Worm (Caenorhabditis elegans) whole organism, dauer: Measurements from ENCODE around the gene B0432.1.

Experiments
- unc-62 ChIP-seq: sonication (generic microtip); optimal IDR thresholded peaks from 2 replicates; lab custom pipeline; 2017; ENCODE audit warnings: missing biosample characterization, missing genetic modification reagents, missing genetic modification characterization

The B0432.1 gene

ce11 chrII:296911-297440, at the start of gene B0432.1, which contains the start of gene clec-117:
Gene B0432.1 (plus strand): TSS chrII:297390.
Gene clec-117 (minus strand): TSS chrII:297011.
- no peak for TF ChIP-seq unc-62

ce11 chrII:247736-248135, 49.5 kb upstream of the B0432.1 start:
- TF ChIP-seq unc-62, result no peak

ce11 chrII:255124-255523, 42.1 kb upstream of the B0432.1 start:
- TF ChIP-seq unc-62, result no peak

ce11 chrII:257519-257918, 39.7 kb upstream of the B0432.1 start, which contains the start of gene cat-2:
Gene cat-2 (plus strand): TSS chrII:257819.
- no peak for TF ChIP-seq unc-62

- no peak for TF ChIP-seq unc-62
Measured at ce11 chrII:263563-263962, 33.6 kb upstream of the B0432.1 start, which contains the start of gene scc-2. Gene scc-2 (minus strand): TSS chrII:263663.

ce11 chrII:264053-264452, 33.1 kb upstream of the B0432.1 start, which contains the start of gene B0432.14:
Gene B0432.14 (plus strand): TSS chrII:264353.
- TF ChIP-seq unc-62, result no peak

- no peak for TF ChIP-seq unc-62
Measured at ce11 chrII:273872-274271, 23.3 kb upstream of the B0432.1 start, which contains the start of gene B0432.7. Gene B0432.7 (minus strand): TSS chrII:273972.

- no peak for TF ChIP-seq unc-62
Measured at ce11 chrII:278636-279035, 18.6 kb upstream of the B0432.1 start, which contains the start of gene B0432.8. Gene B0432.8 (minus strand): TSS chrII:278736.

ce11 chrII:282483-282882, 14.7 kb upstream of the B0432.1 start, which contains the start of gene trul-1:
Gene trul-1 (minus strand): TSS chrII:282583.
- TF ChIP-seq unc-62, result no peak

- no peak for TF ChIP-seq unc-62
Measured at ce11 chrII:283594-283993, 13.6 kb upstream of the B0432.1 start, which contains the start of gene B0432.9. Gene B0432.9 (minus strand): TSS chrII:283694.

- TF ChIP-seq unc-62, result no peak
Measured at ce11 chrII:285627-286550, 11.3 kb upstream of the B0432.1 start, which contains the start of gene B0432.10. Gene B0432.10 (minus strand): TSS chrII:286275.

ce11 chrII:286551-286724, 10.8 kb upstream of the B0432.1 start, which contains the start of gene misc-1:
Gene misc-1 (plus strand): TSS chrII:286625.
- no peak for TF ChIP-seq unc-62

ce11 chrII:288705-289205, 8.4 kb upstream of the B0432.1 start, which contains the start of gene mrpl-41:
Gene mrpl-41 (plus strand): TSS chrII:288939.
- no peak for TF ChIP-seq unc-62

ce11 chrII:290282-290681, 6.9 kb upstream of the B0432.1 start, which contains the start of gene djr-1.1:
Gene djr-1.1 (plus strand): TSS chrII:290582.
- TF ChIP-seq unc-62, result no peak

ce11 chrII:294606-295005, 2.6 kb upstream of the B0432.1 start, which contains the start of gene B0432.11:
Gene B0432.11 (minus strand): TSS chrII:294706.
- TF ChIP-seq unc-62, result no peak

- no peak for TF ChIP-seq unc-62
Measured at ce11 chrII:299684-300083, 2.5 kb downstream of the B0432.1 start, which contains the start of gene K01A2.6. Gene K01A2.6 (plus strand): TSS chrII:299984.
